Worm (Caenorhabditis elegans): ENCODE data around the gene F52E10.2.

F52E10.2 gene

DNA sequence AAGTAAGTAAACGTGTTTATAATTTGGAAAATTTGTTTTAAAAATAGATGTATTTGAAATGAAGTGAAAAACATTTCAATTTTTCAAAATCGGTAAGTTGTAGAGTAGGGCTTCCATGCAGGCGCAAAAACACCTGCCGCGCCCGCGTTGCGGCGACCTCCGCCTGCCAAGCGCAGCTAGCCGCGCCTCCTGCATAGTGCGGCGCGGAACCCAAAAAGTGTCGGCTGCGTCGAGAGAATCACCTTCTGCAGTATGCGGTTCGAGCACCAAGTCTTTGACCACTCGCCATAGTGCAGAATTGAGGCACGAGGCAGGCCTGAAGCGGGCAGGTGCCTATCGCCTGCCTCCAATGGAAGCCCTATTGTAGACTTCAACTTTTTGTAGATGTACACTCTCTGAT lies 26.7 kb upstream of the F52E10.2 start:
- TF ChIP-seq nhr-41 (GFP tag; IDR thresholded peaks at IDR 0.05): no peak
- peak; percentile 93 for TF ChIP-seq set-16 (GFP tag; IDR thresholded peaks at IDR 0.05)
- 0 out of 2 replicates have a peak, but pooled peaks have one; percentile 47 for TF ChIP-seq egl-43 (GFP tag; IDR thresholded peaks at IDR 0.05)
- TF ChIP-seq hmg-1.1 (GFP tag; IDR thresholded peaks at IDR 0.05): no peak

DNA sequence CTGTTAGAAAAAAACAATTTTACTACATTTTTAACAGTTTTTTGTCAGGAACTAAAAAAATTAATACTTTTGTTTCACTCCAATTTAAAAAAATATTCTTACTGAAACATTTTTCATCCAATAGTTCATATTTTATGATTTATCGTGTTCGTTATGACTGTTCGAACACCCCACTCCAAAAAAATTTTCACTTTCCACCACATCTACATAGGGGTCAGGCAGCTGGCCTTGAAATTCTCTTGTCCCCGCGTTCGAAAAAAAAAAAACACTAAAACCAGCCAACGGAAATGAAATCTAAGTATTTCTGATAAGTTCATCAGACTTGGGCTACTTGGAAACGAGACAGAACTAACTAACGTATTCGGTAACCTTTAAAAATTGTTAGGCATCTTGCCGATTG lies 23.2 kb upstream of the F52E10.2 start, which contains the start of gene twk-22:
twk-22 (plus strand) TSS at position 301 of the 400 bp plus-strand sequence.
- TF ChIP-seq daf-12 (tag; optimal IDR thresholded peaks at IDR 0.05) (no peak), nhr-77 (tag; optimal IDR thresholded peaks at IDR 0.05) (no peak), T20F7.1 (GFP tag; optimal IDR thresholded peaks at IDR 0.05) (no peak), F37D6.2 (tag; optimal IDR thresholded peaks at IDR 0.05) (no peak)

DNA sequence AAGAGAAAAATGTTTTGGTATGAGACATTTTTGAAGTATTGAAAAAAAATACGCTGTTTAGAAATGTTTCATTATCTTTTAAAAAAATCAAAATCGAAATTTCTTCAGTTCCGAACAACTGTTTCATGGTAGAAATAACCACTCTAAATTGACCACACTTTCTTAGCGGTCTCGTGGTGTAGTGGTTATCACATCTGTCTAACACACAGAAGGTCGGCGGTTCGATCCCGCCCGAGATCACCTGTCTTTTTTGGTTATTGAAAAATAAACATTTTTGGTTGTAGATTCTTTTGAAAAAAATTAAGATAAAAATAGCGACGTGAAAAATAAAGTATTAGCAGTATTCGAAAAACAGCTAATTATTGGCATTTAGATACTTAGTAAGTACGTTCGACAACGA lies 17.4 kb upstream of the F52E10.2 start:
- TF ChIP-seq mdl-1 (tag; optimal IDR thresholded peaks at IDR 0.05) (no peak), nhr-25 (tag; optimal IDR thresholded peaks at IDR 0.05; ENCODE audit: borderline replicate concordance, insufficient read depth) (no peak), nhr-28 (tag; optimal IDR thresholded peaks at IDR 0.05) (peak; percentile 12), D1046.2 (GFP tag; IDR thresholded peaks at IDR 0.05) (no peak), cey-2 (tag; optimal IDR thresholded peaks at IDR 0.05; ENCODE audit: borderline replicate concordance, insufficient read depth) (no peak), hif-1 (tag; optimal IDR thresholded peaks at IDR 0.05) (no peak), F26F4.8 (GFP tag; conservative IDR thresholded peaks at IDR 0.05) (0 out of 2 replicates have a peak, but pooled peaks have one; percentile 28), unc-39 (tag; optimal IDR thresholded peaks at IDR 0.05) (no peak), lin-38 (GFP tag; IDR thresholded peaks at IDR 0.05) (peak; percentile 74), spr-1 (tag; optimal IDR thresholded peaks at IDR 0.05) (no peak), F49E8.2 (tag; optimal IDR thresholded peaks at IDR 0.05; ENCODE audit: borderline replicate concordance) (peak; percentile 25), nhr-6 (tag; optimal IDR thresholded peaks at IDR 0.05) (no peak), ceh-32 (tag; optimal IDR thresholded peaks at IDR 0.05; ENCODE audit: poor library complexity) (no peak), ama-1 (optimal IDR thresholded peaks at IDR 0.05) (no peak), Y5F2A.4 (GFP tag; optimal IDR thresholded peaks at IDR 0.05) (no peak), nhr-42 (GFP tag; IDR thresholded peaks at IDR 0.05) (no peak), gei-8 (GFP tag; optimal IDR thresholded peaks at IDR 0.05) (no peak), php-3 (GFP tag; IDR thresholded peaks at IDR 0.05) (peak; percentile 36; the same call in 1 of the 2 replicates), tra-1 (GFP tag; IDR thresholded peaks at IDR 0.05) (no peak), T20F7.1 (GFP tag; optimal IDR thresholded peaks at IDR 0.05) (no peak), lin-15B (tag; optimal IDR thresholded peaks at IDR 0.05) (no peak), rbr-2 (tag; optimal IDR thresholded peaks at IDR 0.05) (peak; percentile 2), F10B5.3 (tag; optimal IDR thresholded peaks at IDR 0.05) (no peak), mxl-2 (GFP tag; conservative IDR thresholded peaks at IDR 0.05) (no peak), ceh-20 (GFP tag; IDR thresholded peaks at IDR 0.05) (0 out of 2 replicates have a peak, but pooled peaks have one; percentile 25), lin-13 (GFP tag; optimal IDR thresholded peaks at IDR 0.05) (peak; percentile 1), ctbp-1 (GFP tag; IDR thresholded peaks at IDR 0.05) (peak; percentile 60; the same call in 1 of the 2 replicates), daf-8 (GFP tag; IDR thresholded peaks at IDR 0.05) (no peak), nhr-11 (tag; optimal IDR thresholded peaks at IDR 0.05) (no peak), daf-16 (GFP tag; optimal IDR thresholded peaks at IDR 0.05) (peak in 1 of 2 experiments; percentile 77), daf-16 (tag; optimal IDR thresholded peaks at IDR 0.05) (peak; percentile 59), snpc-1.2 (GFP tag; IDR thresholded peaks at IDR 0.05) (peak; percentile 76), lin-1 (GFP tag; IDR thresholded peaks at IDR 0.05) (0 out of 2 replicates have a peak, but pooled peaks have one; percentile 47), mxl-3 (GFP tag; optimal IDR thresholded peaks at IDR 0.05) (no peak), hmg-1.1 (GFP tag; IDR thresholded peaks at IDR 0.05) (peak; percentile 56), zag-1 (tag; optimal IDR thresholded peaks at IDR 0.05) (no peak), skn-1 (tag; optimal IDR thresholded peaks at IDR 0.05) (no peak), zip-2 (tag; optimal IDR thresholded peaks at IDR 0.05) (peak; percentile 18), zfp-3 (GFP tag; conservative IDR thresholded peaks at IDR 0.05) (peak; percentile 45; the same call in 1 of the 2 replicates), arid-1 (GFP tag; conservative IDR thresholded peaks at IDR 0.05) (no peak), hlh-30 (tag; optimal IDR thresholded peaks at IDR 0.05; ENCODE audit: insufficient read depth) (peak; percentile 60)

Data from whole organism, L4 larva.